Worm (Caenorhabditis elegans): ENCODE data around the gene F45H10.5.

F45H10.5 gene

DNA sequence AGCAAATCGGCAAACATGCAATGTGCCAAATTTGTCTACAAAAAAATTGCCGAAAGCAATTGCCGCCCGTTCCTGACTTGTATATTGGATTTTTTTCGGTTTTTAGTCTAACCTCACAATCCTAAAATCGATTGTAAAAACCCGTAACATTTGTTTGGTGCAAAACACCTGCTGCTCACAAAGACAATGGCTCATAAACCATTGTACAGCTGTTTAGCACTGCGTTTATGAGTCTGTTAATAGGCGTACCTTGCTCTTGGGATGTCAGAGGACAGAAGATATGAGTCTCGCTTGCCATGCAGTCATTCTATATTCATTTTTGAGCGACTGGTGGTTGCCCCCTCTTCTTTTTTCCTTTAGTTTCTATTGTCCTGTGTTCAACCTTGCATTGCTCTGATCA lies 29.6 kb upstream of the F45H10.5 start, which contains the start of gene E01G4.5:
E01G4.5 (plus strand) TSS at position 301 of the 400 bp plus-strand sequence.
- no peak for TF ChIP-seq nhr-27 (tag; optimal IDR thresholded peaks at IDR 0.05)
- TF ChIP-seq let-607 (tag; optimal IDR thresholded peaks at IDR 0.05): no peak
- TF ChIP-seq let-526 (GFP tag; IDR thresholded peaks at IDR 0.05): no peak
- TF ChIP-seq K11D2.4 (GFP tag; IDR thresholded peaks at IDR 0.05): no peak
- no peak for TF ChIP-seq madf-6 (GFP tag; IDR thresholded peaks at IDR 0.05)
- no peak for TF ChIP-seq hmg-1.2 (GFP tag; IDR thresholded peaks at IDR 0.05)

DNA sequence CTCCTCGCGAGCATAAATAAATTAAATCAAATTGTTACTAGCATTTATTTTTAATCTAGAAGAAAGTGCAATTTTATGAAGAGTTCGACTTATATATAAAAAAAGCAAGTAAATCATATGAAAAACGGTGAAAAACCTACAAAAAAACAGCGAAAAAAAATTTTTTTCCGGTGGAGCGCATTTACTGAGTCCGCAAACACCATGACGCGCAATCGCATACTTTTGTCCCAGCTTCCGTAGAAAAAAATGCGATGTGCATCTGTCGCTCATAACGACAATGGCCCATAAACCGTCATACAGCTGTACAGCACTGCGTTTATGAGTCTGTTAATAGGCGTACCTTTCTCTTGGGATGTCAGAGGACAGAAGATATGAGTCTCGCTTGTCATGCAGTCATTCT lies 24.4 kb upstream of the F45H10.5 start:
- TF ChIP-seq hlh-26 (GFP tag; conservative IDR thresholded peaks at IDR 0.05) (no peak), snpc-4 (GFP tag; optimal IDR thresholded peaks at IDR 0.05) (no peak), snpc-4 (tag; optimal IDR thresholded peaks at IDR 0.05) (peak in 1 of 4 experiments; percentile 23), lin-40 (tag; optimal IDR thresholded peaks at IDR 0.05) (peak; percentile 26), mcd-1 (GFP tag; IDR thresholded peaks at IDR 0.05) (peak; percentile 93), attf-5 (GFP tag; optimal IDR thresholded peaks at IDR 0.05) (peak; percentile 20)

DNA sequence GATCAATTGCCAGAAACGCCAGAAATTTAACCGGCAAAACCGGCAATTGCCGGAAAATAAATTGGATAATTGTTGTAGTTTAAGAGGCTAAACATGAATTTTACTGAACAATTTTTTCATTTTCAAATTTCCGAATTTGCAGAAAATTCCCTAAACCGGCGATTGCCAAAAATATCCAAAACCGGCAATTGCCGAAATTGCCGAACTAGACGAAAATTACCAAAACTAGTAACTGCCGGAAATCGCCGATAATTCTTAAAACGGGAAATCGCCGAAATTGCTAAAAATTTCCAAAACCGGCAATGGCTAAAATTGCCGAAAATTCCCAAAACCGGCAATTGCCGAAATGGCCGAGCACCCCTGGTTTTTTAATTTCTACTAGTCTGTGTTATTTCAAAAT lies 22.3 kb upstream of the F45H10.5 start:
- TF ChIP-seq nhr-27 (tag; optimal IDR thresholded peaks at IDR 0.05) (no peak), F55B11.4 (tag; optimal IDR thresholded peaks at IDR 0.05; ENCODE audit: borderline replicate concordance, insufficient read depth) (no peak), F22D6.2 (tag; optimal IDR thresholded peaks at IDR 0.05) (no peak), sea-2 (GFP tag; IDR thresholded peaks at IDR 0.05) (no peak), C06A6.2 (GFP tag; conservative IDR thresholded peaks at IDR 0.05) (no peak), him-1 (tag; optimal IDR thresholded peaks at IDR 0.05) (no peak), bed-1 (GFP tag; IDR thresholded peaks at IDR 0.05) (no peak), mcd-1 (GFP tag; IDR thresholded peaks at IDR 0.05) (no peak)

DNA sequence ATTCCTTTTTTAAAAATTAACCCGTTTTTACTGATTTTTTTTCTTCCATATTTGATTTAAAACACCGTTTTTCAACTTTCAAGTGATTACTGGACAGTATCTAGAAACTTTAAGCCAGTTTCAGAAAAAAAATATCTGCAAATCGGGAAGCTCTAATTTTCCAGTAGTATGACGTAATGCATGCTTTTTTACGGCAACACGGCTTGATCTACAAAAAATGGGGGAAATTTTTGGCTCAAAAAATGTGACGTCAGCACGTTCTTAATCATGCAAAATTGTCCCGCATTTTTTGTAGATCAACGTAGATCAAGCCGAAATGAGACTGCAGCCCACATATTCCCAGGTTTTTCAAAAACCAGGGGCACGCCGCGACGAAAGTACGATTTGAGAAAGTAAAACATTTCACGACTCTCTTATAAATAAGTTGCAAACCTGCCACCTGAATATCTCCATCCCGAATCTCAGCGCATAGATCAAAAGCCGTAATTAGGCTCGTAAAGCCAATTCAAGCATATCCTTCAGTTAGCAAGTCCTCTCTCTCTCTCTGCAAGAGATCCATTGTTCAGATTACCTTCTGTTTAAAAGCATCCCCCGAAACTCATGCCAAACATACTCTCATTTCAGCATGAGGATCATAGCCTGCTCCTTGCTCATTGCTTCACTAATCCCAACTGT lies 19.8 kb upstream of the F45H10.5 start, which contains the start of gene E01G4.6:
E01G4.6 (plus strand) TSS at position 625 of the 675 bp plus-strand sequence.
- no peak for TF ChIP-seq snpc-1.1 (tag; optimal IDR thresholded peaks at IDR 0.05; ENCODE audit: insufficient read depth)

DNA sequence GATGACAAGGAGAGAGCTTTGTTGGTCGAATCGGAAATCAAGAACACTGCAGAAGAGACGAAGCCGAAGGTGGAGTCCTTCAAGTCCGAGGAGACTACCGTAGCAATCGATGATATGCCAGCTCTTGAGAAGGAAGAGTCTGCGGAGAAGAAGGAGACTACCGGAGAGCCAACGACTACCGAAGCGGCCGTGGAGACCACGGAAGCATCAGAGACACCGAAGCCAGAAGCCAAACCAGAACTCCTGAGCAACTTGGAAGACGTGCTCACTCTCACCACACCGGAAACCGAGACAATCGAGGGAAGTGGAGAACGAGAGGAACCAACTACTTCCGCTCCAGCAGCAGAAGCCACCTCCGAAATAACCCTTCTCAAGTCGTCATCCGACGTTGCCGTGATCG lies 17.6 kb upstream of the F45H10.5 start:
- no peak for TF ChIP-seq ztf-28 (GFP tag; IDR thresholded peaks at IDR 0.05)
- 0 out of 2 replicates have a peak, but pooled peaks have one; percentile 11 for TF ChIP-seq nfya-2 (GFP tag; IDR thresholded peaks at IDR 0.05)
- no peak for TF ChIP-seq let-526 (GFP tag; IDR thresholded peaks at IDR 0.05)
- TF ChIP-seq C17E4.6 (GFP tag; IDR thresholded peaks at IDR 0.05): no peak
- TF ChIP-seq zfh-2 (GFP tag; conservative IDR thresholded peaks at IDR 0.05): peak; percentile 62
- no peak for TF ChIP-seq hsf-1 (GFP tag; IDR thresholded peaks at IDR 0.05)

DNA sequence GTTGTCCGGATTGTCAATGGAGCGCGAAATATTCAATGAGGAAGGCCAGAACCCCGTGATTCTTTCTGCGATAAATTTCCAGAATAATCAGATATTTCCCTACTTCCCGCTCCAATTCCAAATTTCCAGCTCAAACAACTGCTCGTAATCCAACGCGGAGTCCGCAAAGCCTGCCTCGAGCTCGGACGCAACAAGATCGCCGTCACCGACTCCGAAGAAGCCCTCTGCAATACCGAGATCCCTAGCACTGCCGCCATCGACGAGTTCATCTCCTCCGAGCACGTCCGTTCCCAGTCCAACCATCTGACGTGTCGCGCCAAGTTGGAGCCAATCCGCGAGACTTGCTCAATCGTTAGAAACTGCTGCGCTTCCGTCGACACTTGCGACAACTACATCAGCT lies 16.6 kb upstream of the F45H10.5 start:
- TF ChIP-seq nhr-179 (tag; optimal IDR thresholded peaks at IDR 0.05) (no peak), zfh-2 (GFP tag; conservative IDR thresholded peaks at IDR 0.05) (peak; percentile 66), rpc-1 (optimal IDR thresholded peaks at IDR 0.05) (no peak), rpc-1 (tag; optimal IDR thresholded peaks at IDR 0.05) (no peak)

DNA sequence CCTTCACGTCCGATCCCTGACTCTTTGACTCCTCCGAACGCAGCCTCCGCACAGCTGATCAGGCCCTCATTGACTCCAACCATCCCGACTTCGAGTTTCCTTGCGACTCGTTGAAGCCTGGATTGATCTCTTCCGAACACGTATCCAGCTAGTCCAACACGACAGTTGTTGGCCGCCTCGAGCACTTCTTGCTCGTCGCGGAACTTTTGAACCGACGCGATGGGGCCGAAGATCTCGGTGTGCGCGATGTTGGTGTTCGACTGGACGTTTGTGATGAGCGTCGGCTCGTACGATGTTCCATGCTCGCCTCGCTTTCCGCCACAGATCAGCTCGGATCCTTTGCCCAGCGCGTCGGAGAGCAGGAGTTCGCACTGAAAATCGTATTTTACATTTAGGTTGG lies 14.1 kb upstream of the F45H10.5 start:
- 0 out of 2 replicates have a peak, but pooled peaks have one; percentile 29 for TF ChIP-seq bed-1 (GFP tag; IDR thresholded peaks at IDR 0.05)
- no peak for TF ChIP-seq dpff-1 (tag; optimal IDR thresholded peaks at IDR 0.05)
- peak; percentile 11; the same call in 1 of the 2 replicates for TF ChIP-seq egrh-3 (GFP tag; IDR thresholded peaks at IDR 0.05)
- no peak for TF ChIP-seq somi-1 (GFP tag; optimal IDR thresholded peaks at IDR 0.05)
- peak; percentile 60; the same call in 1 of the 2 replicates for TF ChIP-seq zfh-2 (GFP tag; conservative IDR thresholded peaks at IDR 0.05)
- no peak for TF ChIP-seq F55B11.4 (tag; optimal IDR thresholded peaks at IDR 0.05; ENCODE audit: borderline replicate concordance, insufficient read depth)
- TF ChIP-seq Y95B8A.8 (GFP tag; IDR thresholded peaks at IDR 0.05): 0 out of 2 replicates have a peak, but pooled peaks have one; percentile 27
- TF ChIP-seq ztf-26 (tag; optimal IDR thresholded peaks at IDR 0.05): no peak
